Fruit fly (Drosophila melanogaster): ENCODE data around the gene Eip75B.

- no peak for TF ChIP-seq Myc (optimal IDR thresholded peaks at IDR 0.05)
- TF ChIP-seq Sin3A (optimal IDR thresholded peaks at IDR 0.05), result no peak
These were observed 79.4 kb downstream of the Eip75B start for dm6 chr3L:17985110-17985509.
